Worm (Caenorhabditis elegans): ENCODE measurements around the gene sir-2.1.
A peak's percentile ranks its signal among the peaks of the same experiment; 100 is the strongest.

Gene sir-2.1

DNA sequence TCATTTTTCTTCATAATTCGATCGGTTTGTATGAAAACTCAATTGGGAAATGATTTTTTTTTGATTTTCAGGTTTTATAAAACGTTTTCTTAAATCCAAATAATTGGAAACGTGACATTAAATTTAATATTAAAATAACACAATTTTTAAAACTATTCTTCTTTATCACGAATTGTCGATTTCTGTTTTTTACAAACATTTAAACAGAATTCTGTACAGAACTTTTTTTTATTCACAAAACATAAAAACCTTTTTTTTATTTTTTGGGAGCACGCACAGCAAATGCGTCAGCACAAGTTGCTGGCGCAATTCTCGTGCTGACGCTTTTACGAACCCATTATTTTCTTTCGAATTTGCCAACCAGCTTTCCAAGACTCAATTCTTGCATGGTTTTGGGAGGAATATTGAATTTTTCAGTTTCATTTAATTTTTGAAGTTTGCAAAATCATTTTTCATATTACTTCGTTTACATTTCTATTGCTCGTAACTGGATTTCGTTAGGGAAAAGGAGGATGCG lies 7.8 kb upstream of the sir-2.1 start, which contains the start of gene mpz-5 (continued):
- TF ChIP-seq Y53F4B.3 (GFP tag; IDR thresholded peaks at IDR 0.05) (no peak), attf-6 (GFP tag; IDR thresholded peaks at IDR 0.05) (no peak), K11D2.4 (GFP tag; IDR thresholded peaks at IDR 0.05) (0 out of 2 replicates have a peak, but pooled peaks have one; percentile 39), ceh-79 (tag; optimal IDR thresholded peaks at IDR 0.05) (no peak), aptf-2 (GFP tag; conservative IDR thresholded peaks at IDR 0.05) (no peak), die-1 (tag; optimal IDR thresholded peaks at IDR 0.05) (no peak), F10E7.11 (tag; optimal IDR thresholded peaks at IDR 0.05) (no peak), F57C9.4 (tag; optimal IDR thresholded peaks at IDR 0.05) (no peak), Y79H2A.3 (GFP tag; conservative IDR thresholded peaks at IDR 0.05) (no peak), gei-17 (GFP tag; optimal IDR thresholded peaks at IDR 0.05) (no peak), tbx-9 (tag; optimal IDR thresholded peaks at IDR 0.05; ENCODE audit: borderline replicate concordance) (no peak), C06A6.2 (GFP tag; conservative IDR thresholded peaks at IDR 0.05) (no peak), Y56A3A.18 (GFP tag; IDR thresholded peaks at IDR 0.05) (0 out of 2 replicates have a peak, but pooled peaks have one; percentile 10), aptf-3 (GFP tag; IDR thresholded peaks at IDR 0.05) (no peak), nhr-27 (tag; optimal IDR thresholded peaks at IDR 0.05) (no peak), lag-1 (GFP tag; IDR thresholded peaks at IDR 0.05) (no peak), lin-35 (GFP tag; optimal IDR thresholded peaks at IDR 0.05) (peak in 1 of 3 experiments; percentile 64), nhr-80 (tag; optimal IDR thresholded peaks at IDR 0.05) (no peak), nhr-120 (GFP tag; IDR thresholded peaks at IDR 0.05) (no peak), F49E8.2 (tag; optimal IDR thresholded peaks at IDR 0.05; ENCODE audit: insufficient read depth) (peak; percentile 12), tlf-1 (GFP tag; optimal IDR thresholded peaks at IDR 0.05) (peak; percentile 6), ceh-40 (GFP tag; IDR thresholded peaks at IDR 0.05) (no peak), efl-1 (GFP tag; optimal IDR thresholded peaks at IDR 0.05) (no peak), T26A5.8 (tag; optimal IDR thresholded peaks at IDR 0.05) (no peak), nfya-1 (tag; optimal IDR thresholded peaks at IDR 0.05; ENCODE audit: borderline replicate concordance, insufficient read depth) (no peak), let-607 (tag; optimal IDR thresholded peaks at IDR 0.05) (peak in 1 of 2 experiments; percentile 49), hlh-26 (GFP tag; conservative IDR thresholded peaks at IDR 0.05) (no peak), ceh-58 (GFP tag; IDR thresholded peaks at IDR 0.05) (no peak), ccch-3 (GFP tag; optimal IDR thresholded peaks at IDR 0.05) (no peak), mel-28 (tag; optimal IDR thresholded peaks at IDR 0.05; ENCODE audit: borderline replicate concordance) (no peak), nfya-2 (GFP tag; IDR thresholded peaks at IDR 0.05) (no peak), rpc-1 (optimal IDR thresholded peaks at IDR 0.05) (no peak), rpc-1 (tag; optimal IDR thresholded peaks at IDR 0.05) (no peak), F57A8.1 (GFP tag; optimal IDR thresholded peaks at IDR 0.05) (no peak), B0261.1 (tag; optimal IDR thresholded peaks at IDR 0.05) (no peak), B0019.2 (GFP tag; conservative IDR thresholded peaks at IDR 0.05) (no peak), zim-3 (tag; optimal IDR thresholded peaks at IDR 0.05) (no peak), ztf-3 (GFP tag; optimal IDR thresholded peaks at IDR 0.05) (no peak), akir-1 (GFP tag; optimal IDR thresholded peaks at IDR 0.05) (no peak)

- TF ChIP-seq cebp-1 (GFP tag; IDR thresholded peaks at IDR 0.05) (no peak; the same call in 1 of the 2 replicates), cebp-1 (tag; optimal IDR thresholded peaks at IDR 0.05) (peak; percentile 82), die-1 (tag; optimal IDR thresholded peaks at IDR 0.05) (no peak)
These were observed 2.3 kb upstream of the sir-2.1 start, which contains the start of gene iars-1 for ce11 chrIV:10368326-10368725. TSS of gene iars-1 (plus strand) at chrIV:10368601.
